Worm (Caenorhabditis elegans) whole organism, young adult: Measurements from ENCODE around the gene E01G4.5.

Source experiments
- F22D6.2 ChIP-seq: sonication (generic microtip); optimal IDR thresholded peaks from 2 replicates; lab custom pipeline; 2016; ENCODE audit warnings: mild to moderate bottlenecking, missing genetic modification characterization, missing compliant biosample characterization
- atf-7 ChIP-seq: sonication (generic microtip); optimal IDR thresholded peaks from 2 replicates; lab custom pipeline; 2017; ENCODE audit warnings: mild to moderate bottlenecking, missing genetic modification characterization, missing compliant biosample characterization
- athp-1 ChIP-seq: sonication (generic microtip); optimal IDR thresholded peaks from 2 replicates; lab custom pipeline; 2017; ENCODE audit warnings: mild to moderate bottlenecking, missing genetic modification characterization, missing compliant biosample characterization
- bed-2 ChIP-seq: fragments of 200-800 bp; sonication (Bioruptor generic); IDR thresholded peaks from 2 replicates; pipeline ENCODE4 v1.3.6; 2022; ENCODE audit warnings: missing genetic modification reagents, missing genetic modification characterization, missing compliant biosample characterization
- ccch-3 ChIP-seq: fragments of 200-800 bp; sonication (Bioruptor generic); optimal IDR thresholded peaks from 2 replicates; lab custom pipeline; 2018; ENCODE audit warnings: mild to moderate bottlenecking, missing genetic modification characterization, missing compliant biosample characterization
- dpff-1 ChIP-seq: sonication (generic microtip); optimal IDR thresholded peaks from 2 replicates; lab custom pipeline; 2017; ENCODE audit warnings: mild to moderate bottlenecking, missing genetic modification characterization, missing compliant biosample characterization
- efl-1 ChIP-seq: fragments of 150-350 bp; optimal IDR thresholded peaks from 2 replicates; lab custom pipeline; 2014; ENCODE audit warnings: missing biosample characterization, missing genetic modification reagents, missing genetic modification characterization
- nhr-179 ChIP-seq: sonication (generic microtip); optimal IDR thresholded peaks from 2 replicates; lab custom pipeline; 2016; ENCODE audit warnings: mild to moderate bottlenecking, missing genetic modification characterization, missing compliant biosample characterization
- pbrm-1 ChIP-seq: fragments of 200-800 bp; sonication (Bioruptor generic); IDR thresholded peaks from 2 replicates; pipeline ENCODE4 v1.3.6; 2022; ENCODE audit warnings: missing genetic modification reagents, missing genetic modification characterization, missing compliant biosample characterization
- snpc-4 ChIP-seq, 5 experiments: fragments of 150-350 bp in 1 of 5; sonication (generic microtip) in 4 of 5; optimal IDR thresholded peaks; 2 replicates each; lab custom pipeline; 2014 to 2018; ENCODE audit warnings: missing genetic modification characterization in 5 of 5, missing biosample characterization in 3 of 5, antibody characterized with exemption in 2 of 5, mild to moderate bottlenecking in 2 of 5, missing compliant biosample characterization in 2 of 5, missing genotype in 2 of 5, moderate library complexity in 2 of 5, missing genetic modification reagents in 1 of 5
- unc-62 ChIP-seq: fragments of 150-350 bp; optimal IDR thresholded peaks from 2 replicates; lab custom pipeline; 2014; ENCODE audit warnings: missing biosample characterization, missing genetic modification reagents, missing genetic modification characterization
- zfh-2 ChIP-seq: fragments of 200-800 bp; sonication (Bioruptor generic); conservative IDR thresholded peaks from 2 replicates; pipeline ENCODE4 v1.3.6; 2022; ENCODE audit warnings: missing genetic modification reagents, missing genetic modification characterization, missing compliant biosample characterization

ce11 chrII:13503653-13504052 is 31.5 kb downstream of the E01G4.5 start, which contains the start of gene F54F11.1:
- TF ChIP-seq atf-7, result no peak
- TF ChIP-seq F22D6.2, result no peak
- TF ChIP-seq zfh-2 (GFP tag; lab: Robert Waterston, UW), result no peak
- TF ChIP-seq snpc-4 (GFP tag; optimal IDR thresholded peaks at IDR 0.05; lab: Kevin White, UChicago), result no peak
- no peak for TF ChIP-seq snpc-4 (tag; optimal IDR thresholded peaks at IDR 0.05; lab: Kevin White, UChicago)
- no peak for TF ChIP-seq pbrm-1 (GFP tag; lab: Robert Waterston, UW)
- no peak for TF ChIP-seq ccch-3 (GFP tag; lab: Kevin White, UChicago)
- no peak for TF ChIP-seq efl-1 (GFP tag; lab: Kevin White, UChicago)
- no peak for TF ChIP-seq nhr-179 (tag; lab: Kevin White, UChicago)
- TF ChIP-seq athp-1 (tag; lab: Kevin White, UChicago), result no peak
- no peak for TF ChIP-seq dpff-1 (tag; lab: Kevin White, UChicago)
- TF ChIP-seq bed-2 (GFP tag; lab: Robert Waterston, UW), result no peak
- TF ChIP-seq unc-62 (GFP tag; lab: Kevin White, UChicago), result no peak
